Worm (Caenorhabditis elegans) whole organism, mixed stage, embryonic: Measurements from ENCODE around the gene F11C1.1.

Experiments
- M03D4.4 ChIP-seq: sonication (generic microtip); optimal IDR thresholded peaks from 2 replicates; lab custom pipeline; 2017; ENCODE audit warnings: mild to moderate bottlenecking, missing genetic modification characterization, missing compliant biosample characterization
- bed-3 ChIP-seq: fragments of 200-800 bp; sonication (Bioruptor generic); optimal IDR thresholded peaks from 3 replicates; lab custom pipeline; 2018; ENCODE audit warnings: mild to moderate bottlenecking, missing genetic modification characterization, moderate library complexity, missing compliant biosample characterization
- blmp-1 ChIP-seq: fragments of 150-350 bp; optimal IDR thresholded peaks from 2 replicates; lab custom pipeline; 2014; ENCODE audit warnings: missing biosample characterization, missing genetic modification characterization
- ceh-39 ChIP-seq: fragments of 150-350 bp; optimal IDR thresholded peaks from 2 replicates; lab custom pipeline; 2014; ENCODE audit warnings: missing biosample characterization, missing genetic modification characterization
- ceh-43 ChIP-seq: fragments of 200-800 bp; sonication (Bioruptor generic); optimal IDR thresholded peaks from 2 replicates; lab custom pipeline; 2018; ENCODE audit warnings: mild to moderate bottlenecking, missing genetic modification characterization, moderate library complexity, missing compliant biosample characterization
- ces-1 ChIP-seq: fragments of 150-350 bp; optimal IDR thresholded peaks from 2 replicates; lab custom pipeline; 2014; ENCODE audit warnings: missing biosample characterization, missing genetic modification reagents, missing genetic modification characterization
- drap-1 ChIP-seq: fragments of 200-800 bp; sonication (Bioruptor generic); optimal IDR thresholded peaks from 3 replicates; lab custom pipeline; 2018; ENCODE audit warnings: mild to moderate bottlenecking, missing genetic modification characterization, missing compliant biosample characterization
- elt-1 ChIP-seq: sonication (generic microtip); optimal IDR thresholded peaks from 2 replicates; lab custom pipeline; 2017; ENCODE audit warnings: missing genetic modification characterization, mild to moderate bottlenecking, missing compliant biosample characterization, antibody characterized with exemption, moderate library complexity, borderline replicate concordance; ENCODE audit not compliant: insufficient read depth
- elt-3 ChIP-seq: fragments of 150-350 bp; optimal IDR thresholded peaks from 2 replicates; lab custom pipeline; 2014; ENCODE audit warnings: missing biosample characterization, missing genetic modification characterization
- flh-1 ChIP-seq: fragments of 200-800 bp; sonication (Bioruptor generic); optimal IDR thresholded peaks from 2 replicates; lab custom pipeline; 2018; ENCODE audit warnings: mild to moderate bottlenecking, missing genetic modification characterization, moderate library complexity, missing compliant biosample characterization
- ham-2 ChIP-seq: fragments of 200-800 bp; sonication (Bioruptor generic); optimal IDR thresholded peaks from 2 replicates; lab custom pipeline; 2018; ENCODE audit warnings: mild to moderate bottlenecking, missing genetic modification characterization, missing compliant biosample characterization
- hlh-1 ChIP-seq: fragments of 150-350 bp; optimal IDR thresholded peaks from 2 replicates; lab custom pipeline; 2014; ENCODE audit warnings: missing biosample characterization, missing genetic modification reagents, missing genetic modification characterization
- lin-13 ChIP-seq: fragments of 150-350 bp; optimal IDR thresholded peaks from 2 replicates; lab custom pipeline; 2014; ENCODE audit warnings: missing biosample characterization, missing genetic modification characterization
- lin-32 ChIP-seq: fragments of 200-800 bp; sonication (Bioruptor generic); optimal IDR thresholded peaks from 2 replicates; lab custom pipeline; 2018; ENCODE audit warnings: mild to moderate bottlenecking, missing genetic modification characterization, missing compliant biosample characterization
- lsy-2 ChIP-seq: fragments of 150-350 bp; optimal IDR thresholded peaks from 2 replicates; lab custom pipeline; 2014; ENCODE audit warnings: missing biosample characterization, missing genetic modification characterization
- mab-5 ChIP-seq: fragments of 150-350 bp; optimal IDR thresholded peaks from 2 replicates; lab custom pipeline; 2014; ENCODE audit warnings: missing biosample characterization, missing genetic modification characterization
- mep-1 ChIP-seq: fragments of 150-350 bp; optimal IDR thresholded peaks from 2 replicates; lab custom pipeline; 2017; ENCODE audit warnings: missing biosample characterization, missing genetic modification reagents, missing genetic modification characterization, inconsistent platforms
- mls-2 ChIP-seq: sonication (generic microtip); optimal IDR thresholded peaks from 2 replicates; lab custom pipeline; 2016; ENCODE audit warnings: mild to moderate bottlenecking, missing genetic modification characterization, moderate library complexity, missing compliant biosample characterization
- nhr-12 ChIP-seq: fragments of 150-350 bp; optimal IDR thresholded peaks from 2 replicates; lab custom pipeline; 2014; ENCODE audit warnings: missing biosample characterization, missing genetic modification characterization
- nhr-2 ChIP-seq: fragments of 150-350 bp; optimal IDR thresholded peaks from 2 replicates; lab custom pipeline; 2014; ENCODE audit warnings: missing biosample characterization, missing genetic modification characterization
- nhr-76 ChIP-seq: sonication (generic microtip); optimal IDR thresholded peaks from 2 replicates; lab custom pipeline; 2017; ENCODE audit warnings: missing biosample characterization, missing genetic modification characterization
- pha-4 ChIP-seq: fragments of 150-350 bp; optimal IDR thresholded peaks from 2 replicates; lab custom pipeline; 2018; ENCODE audit warnings: missing biosample characterization, missing genetic modification reagents, missing genetic modification characterization
- sem-2 ChIP-seq: fragments of 200-800 bp; sonication (Bioruptor generic); optimal IDR thresholded peaks from 2 replicates; lab custom pipeline; 2018; ENCODE audit warnings: mild to moderate bottlenecking, missing genetic modification characterization, missing compliant biosample characterization
- snpc-4 ChIP-seq: fragments of 150-350 bp; optimal IDR thresholded peaks from 2 replicates; lab custom pipeline; 2014; ENCODE audit warnings: missing biosample characterization, missing genetic modification characterization
- sptf-1 ChIP-seq: sonication (generic microtip); optimal IDR thresholded peaks from 2 replicates; lab custom pipeline; 2017; ENCODE audit warnings: mild to moderate bottlenecking, missing genetic modification characterization, moderate library complexity, missing compliant biosample characterization
- unc-120 ChIP-seq: sonication (generic microtip); optimal IDR thresholded peaks from 2 replicates; lab custom pipeline; 2017; ENCODE audit warnings: missing genetic modification characterization, missing compliant biosample characterization; ENCODE audit not compliant: poor library complexity, severe bottlenecking
- unc-62 ChIP-seq: fragments of 150-350 bp; optimal IDR thresholded peaks from 2 replicates; lab custom pipeline; 2014; ENCODE audit warnings: missing biosample characterization, missing genetic modification reagents, missing genetic modification characterization
- zip-8 ChIP-seq: fragments of 150-350 bp; optimal IDR thresholded peaks from 2 replicates; lab custom pipeline; 2014; ENCODE audit warnings: missing biosample characterization, missing genetic modification characterization
- ztf-11 ChIP-seq: fragments of 150-350 bp; optimal IDR thresholded peaks from 2 replicates; lab custom pipeline; 2014; ENCODE audit warnings: missing biosample characterization, missing genetic modification characterization

F11C1.1 gene

DNA sequence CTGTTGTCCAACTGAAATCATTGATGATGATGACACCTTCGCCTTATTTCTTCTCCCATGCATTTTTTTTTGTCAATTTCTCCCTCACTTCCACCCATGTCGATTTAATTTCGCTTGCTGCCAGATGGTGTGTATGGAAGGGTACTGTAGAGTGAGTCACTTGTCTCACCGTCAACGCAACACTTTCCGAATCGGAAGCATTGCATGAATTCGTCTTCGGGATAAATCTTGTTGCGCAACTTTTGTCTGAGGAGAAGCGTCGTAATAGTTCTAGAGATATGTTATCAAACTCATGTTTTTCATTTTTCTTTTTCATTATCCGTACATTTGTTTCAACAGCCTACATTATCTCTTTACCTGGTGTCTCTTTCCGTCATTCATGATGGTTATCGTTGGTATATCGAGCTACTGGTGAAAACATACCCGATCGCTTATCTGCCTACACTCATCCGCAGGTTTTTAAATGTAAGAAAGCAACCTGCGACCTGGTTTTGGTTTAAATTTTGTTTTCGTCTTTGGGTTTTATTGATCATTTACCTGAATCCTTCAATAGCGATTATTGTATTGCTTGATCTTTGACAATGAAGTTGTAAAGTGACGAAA is 14.2 kb upstream of the F11C1.1 start:
- TF ChIP-seq ces-1 (GFP tag; lab: Kevin White, UChicago) (no peak), elt-1 (tag; lab: Kevin White, UChicago) (peak; percentile 91), ham-2 (GFP tag; lab: Kevin White, UChicago) (peak; percentile 28), zip-8 (tag; lab: Kevin White, UChicago) (peak; percentile 86)

DNA sequence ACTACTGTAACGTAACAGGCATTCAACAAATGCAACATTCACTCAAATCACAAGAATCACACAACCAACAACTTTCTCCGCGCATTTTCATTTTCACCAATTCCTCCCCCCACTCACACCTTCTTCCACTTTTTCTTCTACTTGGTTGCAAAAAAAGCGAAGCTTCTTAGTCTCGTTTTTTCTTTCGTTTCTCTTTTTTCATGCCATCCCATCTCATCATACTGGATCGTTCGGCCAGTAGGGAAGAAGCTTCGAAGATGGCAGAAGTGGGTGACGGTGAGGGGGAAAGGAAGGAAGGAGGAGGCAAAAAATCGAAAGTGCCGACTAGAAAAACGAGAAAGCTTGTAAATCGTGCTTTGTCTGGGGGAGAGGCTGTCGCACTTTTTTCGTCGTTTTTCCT is 12.7 kb upstream of the F11C1.1 start:
- no peak for TF ChIP-seq ztf-11
- TF ChIP-seq blmp-1 (tag; lab: Kevin White, UChicago) = peak; percentile 88
- no peak for TF ChIP-seq snpc-4 (tag; lab: Kevin White, UChicago)
- TF ChIP-seq M03D4.4 (tag; lab: Kevin White, UChicago) = no peak

- TF ChIP-seq pha-4 (tag; lab: Kevin White, UChicago) (no peak), nhr-76 (tag; lab: Kevin White, UChicago) (no peak), mep-1 (no peak), unc-120 (tag; lab: Kevin White, UChicago) (no peak), sem-2 (GFP tag; lab: Kevin White, UChicago) (no peak), elt-3 (tag; lab: Kevin White, UChicago) (no peak), mls-2 (no peak), lin-13 (no peak), drap-1 (GFP tag; lab: Kevin White, UChicago) (no peak), lin-32 (GFP tag; lab: Kevin White, UChicago) (no peak), zip-8 (tag; lab: Kevin White, UChicago) (peak; percentile 76), nhr-12 (tag; lab: Kevin White, UChicago) (no peak), ces-1 (GFP tag; lab: Kevin White, UChicago) (no peak), lsy-2 (tag; lab: Kevin White, UChicago) (no peak), elt-1 (tag; lab: Kevin White, UChicago) (peak; percentile 75), unc-62 (GFP tag; lab: Kevin White, UChicago) (peak; percentile 37), ham-2 (GFP tag; lab: Kevin White, UChicago) (no peak), nhr-2 (peak; percentile 79), hlh-1 (tag; lab: Kevin White, UChicago) (no peak), sptf-1 (tag; lab: Kevin White, UChicago) (no peak), blmp-1 (tag; lab: Kevin White, UChicago) (no peak), snpc-4 (tag; lab: Kevin White, UChicago) (no peak)
Measured at ce11 chrX:13002322-13002721, 11.9 kb upstream of the F11C1.1 start.

DNA sequence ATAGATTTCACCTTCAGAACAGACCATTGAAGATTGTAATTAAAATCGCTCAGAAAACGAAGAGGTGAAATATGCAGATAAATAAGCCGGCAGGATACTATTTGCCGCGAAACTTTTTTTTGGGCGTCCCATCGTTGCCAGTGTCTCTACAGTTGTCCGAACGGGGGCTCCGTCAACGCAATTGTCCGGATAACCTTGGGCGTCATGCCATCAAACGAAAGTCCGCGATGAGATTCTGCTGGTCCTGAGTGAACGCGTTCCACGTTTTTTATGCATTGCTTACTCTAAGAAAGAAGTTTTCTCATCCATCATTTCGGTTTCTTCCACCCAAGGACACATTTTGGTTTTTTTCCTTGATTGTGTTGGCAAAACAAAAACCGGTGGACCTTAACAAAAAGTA is 10.5 kb upstream of the F11C1.1 start:
- TF ChIP-seq nhr-76 (tag; lab: Kevin White, UChicago) (no peak), hlh-1 (tag; lab: Kevin White, UChicago) (no peak), ham-2 (GFP tag; lab: Kevin White, UChicago) (no peak), ceh-39 (tag; lab: Kevin White, UChicago) (no peak), sptf-1 (tag; lab: Kevin White, UChicago) (no peak), drap-1 (GFP tag; lab: Kevin White, UChicago) (no peak), ceh-43 (GFP tag; lab: Kevin White, UChicago) (no peak), mab-5 (tag; lab: Kevin White, UChicago) (no peak), ces-1 (GFP tag; lab: Kevin White, UChicago) (no peak), elt-1 (tag; lab: Kevin White, UChicago) (no peak), bed-3 (GFP tag; lab: Kevin White, UChicago) (no peak), nhr-12 (tag; lab: Kevin White, UChicago) (no peak), lin-32 (GFP tag; lab: Kevin White, UChicago) (no peak)
- TF ChIP-seq, all 35 proteins: peak for 0

ce11 chrX:12999567-12999966 is 9.2 kb upstream of the F11C1.1 start:
- TF ChIP-seq flh-1 (GFP tag; lab: Kevin White, UChicago) (no peak), zip-8 (tag; lab: Kevin White, UChicago) (peak; percentile 66)
